Fruit fly (Drosophila melanogaster): Measurements from ENCODE around the gene CG42249.

The CG42249 gene

dm6 chrX:11149201-11149600 lies 53.1 kb downstream of the CG42249 start, which contains the start of gene Lint-1 (continued):
- TF ChIP-seq gcm2 (GFP tag; optimal IDR thresholded peaks at IDR 0.05) (no peak), CG8944 (GFP tag; optimal IDR thresholded peaks at IDR 0.05) (no peak), fd96Cb (tag; optimal IDR thresholded peaks at IDR 0.05) (no peak), wor (GFP tag; IDR thresholded peaks at IDR 0.05) (no peak), toy (GFP tag; IDR thresholded peaks at IDR 0.05) (no peak), CG10321 (GFP tag; IDR thresholded peaks at IDR 0.05) (no peak), tx (GFP tag; optimal IDR thresholded peaks at IDR 0.05) (no peak), ham (GFP tag; IDR thresholded peaks at IDR 0.05) (no peak), CG10543 (GFP tag; optimal IDR thresholded peaks at IDR 0.05) (no peak), dysf (GFP tag; IDR thresholded peaks at IDR 0.05) (no peak), ewg (GFP tag; optimal IDR thresholded peaks at IDR 0.05) (no peak), CG18764 (GFP tag; optimal IDR thresholded peaks at IDR 0.05) (no peak), CG9817 (tag; optimal IDR thresholded peaks at IDR 0.05) (peak; percentile 8), CG12391 (tag; optimal IDR thresholded peaks at IDR 0.05) (no peak), ssp (GFP tag; IDR thresholded peaks at IDR 0.05) (peak; percentile 39), CG7839 (tag; optimal IDR thresholded peaks at IDR 0.05) (no peak), Side (GFP tag; optimal IDR thresholded peaks at IDR 0.05) (peak; percentile 12), corto (GFP tag; optimal IDR thresholded peaks at IDR 0.05) (no peak), CG3838 (GFP tag; optimal IDR thresholded peaks at IDR 0.05) (no peak), H15 (GFP tag; IDR thresholded peaks at IDR 0.05) (no peak), CG42726 (GFP tag; IDR thresholded peaks at IDR 0.05; ENCODE audit: partially characterized antibody) (no peak), lov (optimal IDR thresholded peaks at IDR 0.05) (no peak), lov (GFP tag; IDR thresholded peaks at IDR 0.05) (no peak), CG6765 (GFP tag; optimal IDR thresholded peaks at IDR 0.05) (no peak), HmgZ (tag; optimal IDR thresholded peaks at IDR 0.05) (no peak), CG4707 (GFP tag; optimal IDR thresholded peaks at IDR 0.05) (no peak), Drgx (GFP tag; IDR thresholded peaks at IDR 0.05) (no peak), jing (GFP tag; optimal IDR thresholded peaks at IDR 0.05) (no peak), gsb-n (tag; optimal IDR thresholded peaks at IDR 0.05) (peak; percentile 15), CG1603 (tag; optimal IDR thresholded peaks at IDR 0.05) (peak; percentile 94), CG30403 (GFP tag; optimal IDR thresholded peaks at IDR 0.05) (peak; percentile 35), Blimp-1 (GFP tag; optimal IDR thresholded peaks at IDR 0.05) (no peak), HLH3B (GFP tag; IDR thresholded peaks at IDR 0.05) (no peak), Dek (tag; optimal IDR thresholded peaks at IDR 0.05) (no peak), p53 (GFP tag; optimal IDR thresholded peaks at IDR 0.05) (no peak), twi (tag; optimal IDR thresholded peaks at IDR 0.05) (no peak), chif (GFP tag; optimal IDR thresholded peaks at IDR 0.05) (no peak), B-H2 (GFP tag; optimal IDR thresholded peaks at IDR 0.05) (no peak), rib (GFP tag; IDR thresholded peaks at IDR 0.05) (no peak), CG13624 (GFP tag; optimal IDR thresholded peaks at IDR 0.05) (peak; percentile 23), CG13123 (GFP tag; optimal IDR thresholded peaks at IDR 0.05) (no peak), Tbp (GFP tag; optimal IDR thresholded peaks at IDR 0.05) (no peak), ems (GFP tag; optimal IDR thresholded peaks at IDR 0.05) (no peak), CG13424 (tag; optimal IDR thresholded peaks at IDR 0.05) (no peak), CG10147 (GFP tag; optimal IDR thresholded peaks at IDR 0.05) (no peak), slbo (GFP tag; IDR thresholded peaks at IDR 0.05) (peak; percentile 41; the same call in 1 of the 2 replicates), CG10959 (GFP tag; IDR thresholded peaks at IDR 0.05) (no peak), salm (tag; optimal IDR thresholded peaks at IDR 0.05) (no peak), Fer2 (tag; optimal IDR thresholded peaks at IDR 0.05) (no peak), CG2120 (GFP tag; optimal IDR thresholded peaks at IDR 0.05) (peak; percentile 51), CG11723 (GFP tag; optimal IDR thresholded peaks at IDR 0.05) (peak; percentile 18), CG10267 (tag; optimal IDR thresholded peaks at IDR 0.05) (no peak), zf30C (GFP tag; optimal IDR thresholded peaks at IDR 0.05) (no peak)

Measured in whole organism, embryonic.